Worm (Caenorhabditis elegans) whole organism, L2 larva: Measurements from ENCODE around the gene srj-29.

ENCODE experiments used
- alr-1 ChIP-seq: fragments of 150-350 bp; optimal IDR thresholded peaks from 2 replicates; lab custom pipeline; 2014; ENCODE audit warnings: missing biosample characterization, missing genetic modification characterization
- fos-1 ChIP-seq: fragments of 150-350 bp; optimal IDR thresholded peaks from 2 replicates; lab custom pipeline; 2014; ENCODE audit warnings: missing biosample characterization, missing genetic modification characterization
- lin-13 ChIP-seq: fragments of 150-350 bp; optimal IDR thresholded peaks from 2 replicates; lab custom pipeline; 2014; ENCODE audit warnings: missing biosample characterization, missing genetic modification reagents, missing genetic modification characterization
- skn-1 ChIP-seq: sonication (generic microtip); optimal IDR thresholded peaks from 2 replicates; lab custom pipeline; 2017; ENCODE audit warnings: missing biosample characterization, missing genetic modification characterization
- unc-39 ChIP-seq: fragments of 150-350 bp; optimal IDR thresholded peaks from 2 replicates; lab custom pipeline; 2014; ENCODE audit warnings: missing biosample characterization, missing genetic modification characterization
- zag-1 ChIP-seq: fragments of 150-350 bp; optimal IDR thresholded peaks from 2 replicates; lab custom pipeline; 2014; ENCODE audit warnings: missing biosample characterization, missing genetic modification characterization
- ztf-11 ChIP-seq: sonication (generic microtip); optimal IDR thresholded peaks from 2 replicates; lab custom pipeline; 2017; ENCODE audit warnings: missing biosample characterization, missing genetic modification characterization
- ztf-4 ChIP-seq: fragments of 150-350 bp; optimal IDR thresholded peaks from 2 replicates; lab custom pipeline; 2014; ENCODE audit warnings: missing biosample characterization, missing genetic modification characterization

ce11 chrV:16043686-16044085, 31.8 kb upstream of the srj-29 start:
- no peak for TF ChIP-seq ztf-11 (tag; lab: Kevin White, UChicago)
- no peak for TF ChIP-seq unc-39 (tag; lab: Kevin White, UChicago)
- TF ChIP-seq fos-1 = peak; percentile 31
- no peak for TF ChIP-seq lin-13 (GFP tag; lab: Kevin White, UChicago)
- no peak for TF ChIP-seq alr-1 (tag; lab: Kevin White, UChicago)
- TF ChIP-seq ztf-4 = no peak
- TF ChIP-seq skn-1 (tag; lab: Kevin White, UChicago) = no peak
- TF ChIP-seq zag-1 = no peak
